Fruit fly (Drosophila melanogaster) whole organism, embryonic: ENCODE measurements around the gene Son.

Experiments used
- Abd-B ChIP-seq: fragments of 200-800 bp; sonication (Bioruptor generic); optimal IDR thresholded peaks from 2 replicates; lab custom pipeline; 2018; ENCODE audit warnings: missing biosample characterization, mild to moderate bottlenecking, missing genetic modification characterization, moderate library complexity
- Ada2b ChIP-seq: fragments of 200-800 bp; sonication (Bioruptor generic); IDR thresholded peaks from 2 replicates; pipeline ENCODE4 v1.3.6; 2022; ENCODE audit warnings: missing biosample characterization, missing genetic modification characterization
- Antp ChIP-seq: fragments of 200-800 bp; sonication (Bioruptor generic); optimal IDR thresholded peaks from 3 replicates; lab custom pipeline; 2016; ENCODE audit warnings: missing biosample characterization, missing genetic modification characterization
- CG10267 ChIP-seq: fragments of 200-800 bp; sonication (Bioruptor generic); optimal IDR thresholded peaks from 2 replicates; lab custom pipeline; 2018; ENCODE audit warnings: missing biosample characterization, mild to moderate bottlenecking, missing genetic modification characterization, moderate library complexity
- CG11085 ChIP-seq: fragments of 200-800 bp; sonication (Bioruptor generic); IDR thresholded peaks from 2 replicates; pipeline ENCODE4 v1.3.6; 2022; ENCODE audit warnings: missing biosample characterization, missing genetic modification characterization
- CG11696 ChIP-seq: fragments of 200-800 bp; sonication (Bioruptor generic); IDR thresholded peaks from 2 replicates; pipeline ENCODE4 v1.3.6; 2022; ENCODE audit warnings: missing biosample characterization, missing genetic modification characterization
- CG12104 ChIP-seq: fragments of 200-800 bp; sonication (Bioruptor generic); optimal IDR thresholded peaks from 3 replicates; lab custom pipeline; 2016; ENCODE audit warnings: missing biosample characterization, missing genetic modification characterization
- CG12391 ChIP-seq: fragments of 200-800 bp; sonication (Bioruptor generic); optimal IDR thresholded peaks from 3 replicates; lab custom pipeline; 2018; ENCODE audit warnings: missing biosample characterization, mild to moderate bottlenecking, missing genetic modification characterization, moderate library complexity
- CG14014 ChIP-seq: fragments of 200-800 bp; sonication (Bioruptor generic); IDR thresholded peaks from 2 replicates; pipeline ENCODE4 v1.3.6; 2022; ENCODE audit warnings: missing biosample characterization, missing genetic modification characterization
- CG14710 ChIP-seq: fragments of 200-800 bp; sonication (Bioruptor generic); optimal IDR thresholded peaks from 3 replicates; lab custom pipeline; 2019; ENCODE audit warnings: missing biosample characterization, mild to moderate bottlenecking, missing genetic modification characterization, moderate library complexity
- CG15073 ChIP-seq: fragments of 200-800 bp; sonication (Bioruptor generic); optimal IDR thresholded peaks from 2 replicates; lab custom pipeline; 2016; ENCODE audit warnings: missing biosample characterization, missing genetic modification characterization
- CG15514 ChIP-seq: fragments of 200-800 bp; sonication (Bioruptor generic); optimal IDR thresholded peaks from 3 replicates; lab custom pipeline; 2017; ENCODE audit warnings: missing biosample characterization, missing genetic modification characterization, mild to moderate bottlenecking, moderate library complexity, missing genetic modification reagents
- CG15696 ChIP-seq: fragments of 200-800 bp; sonication (Bioruptor generic); optimal IDR thresholded peaks from 2 replicates; lab custom pipeline; 2019; ENCODE audit warnings: missing biosample characterization, mild to moderate bottlenecking, missing genetic modification characterization, moderate library complexity
- CG16815 ChIP-seq: fragments of 200-800 bp; sonication (Bioruptor generic); optimal IDR thresholded peaks from 3 replicates; lab custom pipeline; 2017; ENCODE audit warnings: missing biosample characterization, mild to moderate bottlenecking, missing genetic modification characterization
- CG17385 ChIP-seq: fragments of 200-800 bp; sonication (Bioruptor generic); optimal IDR thresholded peaks from 3 replicates; lab custom pipeline; 2018; ENCODE audit warnings: missing biosample characterization, mild to moderate bottlenecking, missing genetic modification characterization
- CG18764 ChIP-seq: fragments of 200-800 bp; sonication (Bioruptor generic); optimal IDR thresholded peaks from 3 replicates; lab custom pipeline; 2016; ENCODE audit warnings: missing biosample characterization, missing genetic modification characterization
- CG2678 ChIP-seq: fragments of 200-800 bp; sonication (Bioruptor generic); optimal IDR thresholded peaks from 3 replicates; lab custom pipeline; 2019; ENCODE audit warnings: missing biosample characterization, mild to moderate bottlenecking, missing genetic modification characterization, moderate library complexity
- CG33213 ChIP-seq: fragments of 200-800 bp; sonication (Bioruptor generic); optimal IDR thresholded peaks from 3 replicates; lab custom pipeline; 2016; ENCODE audit warnings: missing biosample characterization, missing genetic modification characterization
- CG3838 ChIP-seq: fragments of 200-800 bp; sonication (Bioruptor generic); optimal IDR thresholded peaks from 3 replicates; lab custom pipeline; 2016; ENCODE audit warnings: missing biosample characterization, missing genetic modification characterization
- CG4854 ChIP-seq: fragments of 200-800 bp; sonication (Bioruptor generic); optimal IDR thresholded peaks from 2 replicates; lab custom pipeline; 2016; ENCODE audit warnings: missing biosample characterization, missing genetic modification characterization, inconsistent platforms
- CG6813 ChIP-seq: fragments of 200-800 bp; sonication (Bioruptor generic); optimal IDR thresholded peaks from 2 replicates; lab custom pipeline; 2017; ENCODE audit warnings: missing biosample characterization, missing genetic modification characterization, mild to moderate bottlenecking, moderate library complexity, missing genetic modification reagents
- CG7839 ChIP-seq: fragments of 200-800 bp; sonication (Bioruptor generic); optimal IDR thresholded peaks from 3 replicates; lab custom pipeline; 2018; ENCODE audit warnings: missing biosample characterization, mild to moderate bottlenecking, missing genetic modification characterization, moderate library complexity
- CG7928 ChIP-seq: fragments of 200-800 bp; sonication (Bioruptor generic); optimal IDR thresholded peaks from 2 replicates; lab custom pipeline; 2017; ENCODE audit warnings: missing biosample characterization, mild to moderate bottlenecking, missing genetic modification characterization
- CG8924 ChIP-seq: fragments of 200-800 bp; optimal IDR thresholded peaks from 3 replicates; lab custom pipeline; 2019; ENCODE audit warnings: missing biosample characterization, mild to moderate bottlenecking, missing genetic modification characterization, moderate library complexity
- Dip2 ChIP-seq: fragments of 200-800 bp; sonication (Bioruptor generic); IDR thresholded peaks from 2 replicates; pipeline ENCODE4 v1.3.6; 2022; ENCODE audit warnings: missing biosample characterization, missing genetic modification characterization
- Dip3 ChIP-seq: fragments of 200-800 bp; sonication (Bioruptor generic); optimal IDR thresholded peaks from 3 replicates; lab custom pipeline; 2016; ENCODE audit warnings: missing biosample characterization, missing genetic modification characterization
- E2f2 ChIP-seq: fragments of 200-800 bp; sonication (Bioruptor generic); IDR thresholded peaks from 2 replicates; pipeline ENCODE4 v1.3.6; 2022; ENCODE audit warnings: missing biosample characterization, missing genetic modification characterization
- Ets97D ChIP-seq: fragments of 200-800 bp; sonication (Bioruptor generic); optimal IDR thresholded peaks from 3 replicates; lab custom pipeline; 2016; ENCODE audit warnings: missing biosample characterization, missing genetic modification characterization
- Gsc ChIP-seq: fragments of 200-800 bp; sonication (Bioruptor generic); IDR thresholded peaks from 2 replicates; pipeline ENCODE4 v1.3.6; 2022; ENCODE audit warnings: missing biosample characterization, missing genetic modification characterization
- Gug ChIP-seq: fragments of 200-800 bp; sonication (Bioruptor generic); IDR thresholded peaks from 4 replicates; pipeline ENCODE4 v1.3.6; 2022; ENCODE audit warnings: missing biosample characterization, missing genetic modification characterization
- HLH3B ChIP-seq: fragments of 200-800 bp; sonication (Bioruptor generic); IDR thresholded peaks from 2 replicates; pipeline ENCODE4 v1.3.6; 2022; ENCODE audit warnings: missing biosample characterization, missing genetic modification characterization
- Kr ChIP-seq: fragments of 200-800 bp; sonication (Bioruptor generic); optimal IDR thresholded peaks from 2 replicates; lab custom pipeline; 2017; ENCODE audit warnings: missing biosample characterization, mild to moderate bottlenecking, missing genetic modification characterization
- NC2α ChIP-seq: fragments of 200-800 bp; sonication (Bioruptor generic); optimal IDR thresholded peaks from 2 replicates; lab custom pipeline; 2016; ENCODE audit warnings: missing biosample characterization, missing genetic modification characterization
- NK7.1 ChIP-seq: fragments of 200-800 bp; sonication (Bioruptor generic); optimal IDR thresholded peaks from 3 replicates; lab custom pipeline; 2016; ENCODE audit warnings: missing biosample characterization, missing genetic modification characterization
- Nf-YB ChIP-seq: fragments of 200-800 bp; sonication (Bioruptor generic); optimal IDR thresholded peaks from 3 replicates; lab custom pipeline; 2019; ENCODE audit warnings: missing biosample characterization, mild to moderate bottlenecking, missing genetic modification characterization, moderate library complexity
- Ptx1 ChIP-seq: fragments of 200-800 bp; sonication (Bioruptor generic); IDR thresholded peaks from 2 replicates; pipeline ENCODE4 v1.3.6; 2022; ENCODE audit warnings: missing biosample characterization, missing genetic modification characterization
- bigmax ChIP-seq: fragments of 200-800 bp; sonication (Bioruptor generic); optimal IDR thresholded peaks from 2 replicates; lab custom pipeline; 2018; ENCODE audit warnings: missing biosample characterization, mild to moderate bottlenecking, missing genetic modification characterization
- cg ChIP-seq: fragments of 200-800 bp; sonication (Bioruptor generic); optimal IDR thresholded peaks from 3 replicates; lab custom pipeline; 2019; ENCODE audit warnings: missing biosample characterization, mild to moderate bottlenecking, missing genetic modification characterization, moderate library complexity
- chn ChIP-seq: fragments of 200-800 bp; sonication (Bioruptor generic); optimal IDR thresholded peaks from 2 replicates; lab custom pipeline; 2016; ENCODE audit warnings: missing biosample characterization, missing genetic modification characterization
- ci ChIP-seq: fragments of 200-800 bp; sonication (Bioruptor generic); IDR thresholded peaks from 3 replicates; pipeline ENCODE4 v1.3.6; 2022; ENCODE audit warnings: missing biosample characterization, missing genetic modification characterization
- dan ChIP-seq: fragments of 200-800 bp; sonication (Bioruptor generic); IDR thresholded peaks from 2 replicates; pipeline ENCODE4 v1.3.6; 2022; ENCODE audit warnings: missing biosample characterization, missing genetic modification characterization
- emc ChIP-seq: fragments of 200-800 bp; sonication (Bioruptor generic); optimal IDR thresholded peaks from 2 replicates; lab custom pipeline; 2016; ENCODE audit warnings: missing biosample characterization, missing genetic modification characterization
- ems ChIP-seq: fragments of 200-800 bp; sonication (Bioruptor generic); optimal IDR thresholded peaks from 3 replicates; lab custom pipeline; 2016; ENCODE audit warnings: missing biosample characterization, missing genetic modification characterization
- hth ChIP-seq: fragments of >200 bp; optimal IDR thresholded peaks from 2 replicates; lab custom pipeline; 2017; ENCODE audit warnings: inconsistent platforms
- insv ChIP-seq, 2 experiments: fragments of 200-800 bp; sonication (Bioruptor generic); optimal IDR thresholded peaks; 3 replicates each; lab custom pipeline; 2016 to 2018; ENCODE audit warnings: missing biosample characterization in 2 of 2, missing genetic modification characterization in 2 of 2
- jumu ChIP-seq: fragments of 200-800 bp; sonication (Bioruptor generic); optimal IDR thresholded peaks from 3 replicates; lab custom pipeline; 2016; ENCODE audit warnings: missing biosample characterization, missing genetic modification characterization
- lmd ChIP-seq: fragments of 200-800 bp; sonication (Bioruptor generic); IDR thresholded peaks from 2 replicates; pipeline ENCODE4 v1.3.6; 2022; ENCODE audit warnings: missing biosample characterization, missing genetic modification characterization
- nau ChIP-seq: fragments of 200-800 bp; sonication (Bioruptor generic); optimal IDR thresholded peaks from 3 replicates; lab custom pipeline; 2017; ENCODE audit warnings: missing biosample characterization, mild to moderate bottlenecking, missing genetic modification characterization, missing genetic modification reagents
- pum ChIP-seq: fragments of 200-800 bp; sonication (Bioruptor generic); optimal IDR thresholded peaks from 2 replicates; lab custom pipeline; 2016; ENCODE audit warnings: missing biosample characterization, missing genetic modification characterization
- sob ChIP-seq: fragments of 200-800 bp; sonication (Bioruptor generic); IDR thresholded peaks from 2 replicates; pipeline ENCODE4 v1.3.6; 2022; ENCODE audit warnings: missing biosample characterization, missing genetic modification characterization
- ssp ChIP-seq: fragments of 200-800 bp; sonication (Bioruptor generic); IDR thresholded peaks from 2 replicates; pipeline ENCODE4 v1.3.6; 2022; ENCODE audit warnings: missing biosample characterization, missing genetic modification characterization
- zf30C ChIP-seq: fragments of 200-800 bp; sonication (Bioruptor generic); optimal IDR thresholded peaks from 3 replicates; lab custom pipeline; 2018; ENCODE audit warnings: missing biosample characterization, mild to moderate bottlenecking, missing genetic modification characterization

The Son gene

DNA sequence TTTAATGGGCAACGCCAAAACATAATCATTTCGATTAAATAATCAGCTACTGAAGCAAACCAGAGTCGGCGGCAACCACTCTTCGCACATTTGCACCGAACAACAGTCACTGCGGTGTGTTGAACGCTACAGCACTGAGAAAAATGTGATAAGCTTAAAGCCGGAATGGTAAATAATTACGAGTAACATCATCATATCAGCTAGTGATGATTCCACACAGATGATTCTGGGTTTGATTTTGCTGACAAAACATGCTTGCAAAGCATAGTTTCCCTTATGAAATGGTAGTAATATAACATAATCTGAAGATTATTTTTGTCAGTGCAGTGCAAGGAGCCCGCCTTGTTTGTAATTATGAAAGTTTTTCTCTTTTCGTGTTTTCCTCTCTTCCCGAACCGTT, 20.3 kb downstream of the Son start (continued):
- 0 out of 4 replicates have a peak, but pooled peaks have one; percentile 31 for TF ChIP-seq Gug (GFP tag; lab: Robert Waterston, UW)
- TF ChIP-seq chn (GFP tag; lab: Kevin White, UChicago), result peak; percentile 39
- TF ChIP-seq CG7928 (GFP tag; lab: Kevin White, UChicago), result no peak
- no peak for TF ChIP-seq CG3838 (GFP tag; lab: Kevin White, UChicago)
- TF ChIP-seq cg (GFP tag; lab: Kevin White, UChicago), result no peak
- TF ChIP-seq insv (GFP tag; optimal IDR thresholded peaks at IDR 0.05; lab: Kevin White, UChicago), result no peak
- no peak; the same call in 1 of the 2 replicates for TF ChIP-seq Ada2b (GFP tag; lab: Robert Waterston, UW)
- TF ChIP-seq CG15073 (GFP tag; lab: Kevin White, UChicago), result no peak
- no peak for TF ChIP-seq CG33213
- peak; percentile 75; the same call in 2 of the 3 replicates for TF ChIP-seq ci (GFP tag; lab: Robert Waterston, UW)
- no peak for TF ChIP-seq CG11696 (GFP tag; lab: Robert Waterston, UW)
- peak; percentile 19 for TF ChIP-seq nau (GFP tag; lab: Kevin White, UChicago)
- peak; percentile 13 for TF ChIP-seq CG18764 (GFP tag; lab: Kevin White, UChicago)
- TF ChIP-seq pum, result peak; percentile 43
- TF ChIP-seq ssp, result peak; percentile 33; the same call in 1 of the 2 replicates
- TF ChIP-seq CG17385 (GFP tag; lab: Kevin White, UChicago), result peak; percentile 51
- TF ChIP-seq Dip3 (GFP tag; lab: Kevin White, UChicago), result no peak
- TF ChIP-seq CG12104 (GFP tag; lab: Kevin White, UChicago), result no peak
- peak; percentile 58 for TF ChIP-seq Antp (GFP tag; lab: Kevin White, UChicago)
- TF ChIP-seq CG12391 (tag; lab: Kevin White, UChicago), result peak; percentile 52
- TF ChIP-seq CG7839 (tag; lab: Kevin White, UChicago), result peak; percentile 21
- TF ChIP-seq Ptx1, result peak; percentile 54
- peak; percentile 40 for TF ChIP-seq CG16815
- TF ChIP-seq CG4854 (GFP tag; lab: Kevin White, UChicago), result no peak
- TF ChIP-seq CG8924, result peak; percentile 46
- TF ChIP-seq Kr, result no peak
- TF ChIP-seq CG11085 (GFP tag; lab: Robert Waterston, UW), result no peak
- 0 out of 2 replicates have a peak, but pooled peaks have one; percentile 31 for TF ChIP-seq HLH3B
- no peak for TF ChIP-seq Nf-YB (GFP tag; lab: Kevin White, UChicago)
- no peak for TF ChIP-seq Gsc
- TF ChIP-seq bigmax (GFP tag; lab: Kevin White, UChicago), result no peak
- TF ChIP-seq hth (lab: Kevin White, UChicago), result no peak
- no peak for TF ChIP-seq Dip2 (GFP tag; lab: Robert Waterston, UW)
- peak; percentile 50 for TF ChIP-seq jumu
- TF ChIP-seq CG2678 (tag; lab: Kevin White, UChicago), result peak; percentile 54
- no peak for TF ChIP-seq emc (GFP tag; lab: Kevin White, UChicago)
- no peak for TF ChIP-seq dan (GFP tag; lab: Robert Waterston, UW)
- peak; percentile 33 for TF ChIP-seq NC2α (GFP tag; lab: Kevin White, UChicago)
- peak; percentile 45 for TF ChIP-seq CG10267 (tag; lab: Kevin White, UChicago)
- peak; percentile 38 for TF ChIP-seq Abd-B (GFP tag; lab: Kevin White, UChicago)
- TF ChIP-seq CG15514 (GFP tag; lab: Kevin White, UChicago), result no peak
- TF ChIP-seq CG14014 (GFP tag; lab: Robert Waterston, UW), result no peak
- TF ChIP-seq CG14710 (tag; lab: Kevin White, UChicago), result peak; percentile 71
- TF ChIP-seq E2f2 (GFP tag; lab: Robert Waterston, UW), result no peak
- no peak for TF ChIP-seq Ets97D (GFP tag; lab: Kevin White, UChicago)
- TF ChIP-seq zf30C (GFP tag; lab: Kevin White, UChicago), result peak; percentile 41
- TF ChIP-seq NK7.1 (GFP tag; lab: Kevin White, UChicago), result no peak
- peak; percentile 28 for TF ChIP-seq CG6813 (GFP tag; lab: Kevin White, UChicago)
- peak; percentile 20; the same call in 1 of the 2 replicates for TF ChIP-seq sob (GFP tag; lab: Robert Waterston, UW)
- TF ChIP-seq lmd (GFP tag; lab: Robert Waterston, UW), result peak; percentile 44; the same call in 1 of the 2 replicates
- TF ChIP-seq ems, result no peak
- TF ChIP-seq CG15696, result peak; percentile 12
